Fruit fly (Drosophila melanogaster) whole organism: ENCODE data around the gene MED30.

ENCODE experiments used
- CG8478 ChIP-seq: fragments of >200 bp; optimal IDR thresholded peaks from 2 replicates; lab custom pipeline; 2018; ENCODE audit warnings: inconsistent platforms
- Dll ChIP-seq: fragments of >200 bp; optimal IDR thresholded peaks from 2 replicates; lab custom pipeline; 2017
- EcR ChIP-seq, 2 experiments: fragments of >200 bp; optimal IDR thresholded peaks; 2 replicates each; lab custom pipeline; 2017; ENCODE audit warnings: missing biosample characterization in 2 of 2, missing genetic modification characterization in 2 of 2, missing genetic modification reagents in 2 of 2
- pan ChIP-seq: fragments of >200 bp; optimal IDR thresholded peaks from 2 replicates; lab custom pipeline; 2017
- psq ChIP-seq: fragments of >200 bp; optimal IDR thresholded peaks from 2 replicates; lab custom pipeline; 2017
- usp ChIP-seq: fragments of >200 bp; optimal IDR thresholded peaks from 2 replicates; lab custom pipeline; 2017; ENCODE audit warnings: missing biosample characterization, missing genetic modification characterization, mixed read lengths

The MED30 gene

dm6 chr3L:642146-642864 lies 11.6 kb downstream of the MED30 start:
- TF ChIP-seq pan (lab: Kevin White, UChicago), result no peak
- TF ChIP-seq usp (GFP tag; lab: Kevin White, UChicago), result no peak
- no peak for TF ChIP-seq EcR (GFP tag; optimal IDR thresholded peaks at IDR 0.05; lab: Kevin White, UChicago)
- TF ChIP-seq psq, result no peak
- TF ChIP-seq Dll, result no peak
- no peak for TF ChIP-seq CG8478 (lab: Kevin White, UChicago)

DNA sequence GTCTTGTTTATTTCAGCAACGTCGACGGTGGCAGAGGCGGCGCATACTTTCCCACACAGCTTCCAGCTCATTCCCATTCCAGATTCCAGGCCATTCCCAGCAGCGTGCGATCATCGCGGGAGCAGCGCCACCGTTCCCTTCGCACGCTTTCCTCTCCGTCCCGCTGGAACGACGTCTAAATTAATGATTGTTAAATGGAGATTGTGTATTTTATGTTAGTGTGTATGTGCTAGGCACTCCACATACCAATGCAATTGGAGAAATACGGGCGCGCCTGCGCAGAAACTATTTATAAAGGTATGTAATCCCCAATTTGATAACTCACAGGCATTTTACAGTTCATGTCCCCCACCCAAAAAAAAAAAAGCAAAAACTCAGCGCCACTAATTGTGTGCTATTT lies 12.5 kb downstream of the MED30 start:
- TF ChIP-seq psq, result no peak

DNA sequence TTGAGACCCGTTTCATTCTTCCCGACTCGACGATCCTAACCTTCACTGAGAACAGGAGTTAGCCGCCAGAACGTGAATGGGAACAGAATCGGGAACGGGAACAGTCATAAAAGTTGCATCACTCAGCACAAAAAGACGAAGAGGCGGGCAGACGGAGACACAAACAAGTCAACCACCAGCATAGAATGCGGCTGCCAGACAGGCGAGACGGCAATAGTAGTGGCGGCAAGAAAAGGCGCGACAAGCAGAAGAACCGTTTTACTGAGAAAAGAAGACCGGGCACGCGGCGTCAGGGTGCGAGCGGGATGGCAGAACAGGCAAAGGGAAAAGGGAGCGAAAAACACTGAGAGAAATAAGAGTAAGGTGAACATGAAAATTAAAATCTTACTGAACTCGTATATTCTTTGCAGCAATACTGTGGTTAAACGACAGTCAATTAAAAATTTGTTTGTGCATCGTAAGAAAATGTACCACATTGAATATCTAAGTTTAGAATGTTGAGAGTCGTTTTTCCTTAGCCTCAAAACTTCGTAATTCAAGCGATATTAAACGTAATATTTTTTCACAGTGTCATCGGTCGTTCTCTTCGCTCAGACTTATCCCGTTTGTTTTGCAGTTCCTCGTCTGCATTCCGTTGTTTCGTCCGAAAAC lies 13.4 kb downstream of the MED30 start:
- TF ChIP-seq CG8478 (lab: Kevin White, UChicago), result no peak
- peak in 1 of 2 experiments; percentile 89 for TF ChIP-seq EcR (GFP tag; optimal IDR thresholded peaks at IDR 0.05; lab: Kevin White, UChicago)

- TF ChIP-seq EcR (GFP tag; optimal IDR thresholded peaks at IDR 0.05; lab: Kevin White, UChicago) (no peak), Dll (no peak), usp (GFP tag; lab: Kevin White, UChicago) (no peak), pan (lab: Kevin White, UChicago) (no peak), psq (no peak), CG8478 (lab: Kevin White, UChicago) (no peak)
Observed at dm6 chr3L:639460-640103, 14.3 kb downstream of the MED30 start.

dm6 chr3L:638757-639353 lies 15.0 kb downstream of the MED30 start:
- TF ChIP-seq pan (lab: Kevin White, UChicago), result no peak
- no peak for TF ChIP-seq EcR (GFP tag; optimal IDR thresholded peaks at IDR 0.05; lab: Kevin White, UChicago)
- no peak for TF ChIP-seq psq
- TF ChIP-seq usp (GFP tag; lab: Kevin White, UChicago), result no peak
- TF ChIP-seq Dll, result no peak

DNA sequence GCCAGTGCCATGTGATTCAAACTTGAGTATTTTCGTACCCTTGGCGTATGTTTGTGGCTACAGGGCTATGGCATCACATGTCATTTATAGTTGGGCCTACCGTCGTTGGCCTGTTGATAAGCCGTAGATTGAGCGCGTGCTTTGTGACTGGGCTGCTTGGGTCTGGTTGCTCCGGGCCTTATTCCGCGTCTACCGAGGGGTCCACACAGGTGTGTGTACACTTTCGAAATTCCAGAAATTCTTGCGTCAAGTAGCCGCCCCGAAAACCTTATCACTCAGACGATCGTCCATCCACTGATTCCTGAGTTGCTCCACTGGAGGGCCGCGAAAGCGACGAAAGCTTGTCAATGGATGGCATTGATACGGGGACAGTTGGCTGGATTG lies 15.9 kb downstream of the MED30 start:
- TF ChIP-seq CG8478 (lab: Kevin White, UChicago) (no peak), pan (lab: Kevin White, UChicago) (no peak), psq (no peak), EcR (GFP tag; optimal IDR thresholded peaks at IDR 0.05; lab: Kevin White, UChicago) (no peak), Dll (no peak), usp (GFP tag; lab: Kevin White, UChicago) (no peak)

dm6 chr3L:637329-638030 lies 16.4 kb downstream of the MED30 start:
- TF ChIP-seq Dll (no peak), usp (GFP tag; lab: Kevin White, UChicago) (no peak), pan (lab: Kevin White, UChicago) (no peak)

dm6 chr3L:636434-636833 lies 17.5 kb downstream of the MED30 start:
- no peak for TF ChIP-seq Dll
- no peak for TF ChIP-seq usp (GFP tag; lab: Kevin White, UChicago)
- no peak for TF ChIP-seq EcR (GFP tag; optimal IDR thresholded peaks at IDR 0.05; lab: Kevin White, UChicago)
- TF ChIP-seq CG8478 (lab: Kevin White, UChicago), result no peak
- TF ChIP-seq psq, result no peak
- TF ChIP-seq pan (lab: Kevin White, UChicago), result no peak

dm6 chr3L:635529-635928 lies 18.4 kb downstream of the MED30 start:
- TF ChIP-seq pan (lab: Kevin White, UChicago) (no peak), EcR (GFP tag; optimal IDR thresholded peaks at IDR 0.05; lab: Kevin White, UChicago) (no peak), Dll (no peak), usp (GFP tag; lab: Kevin White, UChicago) (no peak), psq (no peak), CG8478 (lab: Kevin White, UChicago) (no peak)

- TF ChIP-seq EcR (GFP tag; optimal IDR thresholded peaks at IDR 0.05; lab: Kevin White, UChicago) (peak in 1 of 2 experiments; percentile 87), usp (GFP tag; lab: Kevin White, UChicago) (no peak)
Observed at dm6 chr3L:635016-635363, 18.9 kb downstream of the MED30 start.

DNA sequence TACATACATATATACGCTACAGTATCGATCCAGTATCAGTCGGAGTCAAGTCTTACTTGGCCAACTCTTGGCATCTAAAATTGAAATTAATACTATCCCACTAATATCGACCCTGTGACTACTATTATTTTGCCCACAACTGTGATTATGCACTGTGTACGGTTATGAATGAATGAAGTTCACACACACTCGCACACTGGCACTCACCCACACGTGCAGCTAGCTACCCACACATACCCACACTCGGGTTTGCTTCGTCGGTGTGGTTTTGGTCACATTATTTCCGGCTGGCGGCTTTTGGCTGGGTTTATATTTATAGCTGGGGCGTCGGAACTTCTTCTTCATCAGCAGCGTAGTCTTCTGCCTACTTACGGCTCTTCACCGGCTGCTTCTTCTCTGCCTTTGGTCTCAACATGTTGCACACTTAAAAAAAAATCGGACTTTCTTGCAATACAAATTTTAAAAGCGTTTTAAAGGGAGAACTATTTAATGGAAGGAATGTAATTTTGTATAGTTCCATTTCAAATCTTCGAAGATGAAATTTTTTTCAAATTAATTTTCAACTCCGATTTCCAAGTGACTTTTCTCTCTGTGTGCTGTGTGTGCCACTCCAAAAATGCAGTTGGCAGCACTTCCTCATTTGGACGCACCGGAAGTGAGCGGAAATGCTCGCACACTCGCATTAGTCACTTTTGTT lies 19.4 kb downstream of the MED30 start:
- TF ChIP-seq psq (no peak), pan (lab: Kevin White, UChicago) (no peak), CG8478 (lab: Kevin White, UChicago) (no peak), Dll (no peak), EcR (GFP tag; optimal IDR thresholded peaks at IDR 0.05; lab: Kevin White, UChicago) (no peak), usp (GFP tag; lab: Kevin White, UChicago) (no peak)
